Worm (Caenorhabditis elegans) whole organism, L1 larva: Measurements from ENCODE around the gene nlp-79.

Experiments
- C04F5.9 ChIP-seq: sonication (generic microtip); optimal IDR thresholded peaks from 2 replicates; lab custom pipeline; 2016; ENCODE audit warnings: missing genetic modification characterization, missing compliant biosample characterization
- C16A3.4 ChIP-seq: fragments of 150-350 bp; optimal IDR thresholded peaks from 2 replicates; lab custom pipeline; 2014; ENCODE audit warnings: missing biosample characterization, missing genetic modification characterization
- F16B12.6 ChIP-seq: fragments of 150-350 bp; optimal IDR thresholded peaks from 2 replicates; lab custom pipeline; 2014; ENCODE audit warnings: missing biosample characterization, missing genetic modification characterization
- aha-1 ChIP-seq: fragments of 150-350 bp; optimal IDR thresholded peaks from 2 replicates; lab custom pipeline; 2014; ENCODE audit warnings: missing biosample characterization, missing genetic modification characterization
- alr-1 ChIP-seq: fragments of 200-800 bp; sonication (Bioruptor generic); optimal IDR thresholded peaks from 2 replicates; lab custom pipeline; 2018; ENCODE audit warnings: borderline replicate concordance, mild to moderate bottlenecking, missing genetic modification characterization, missing compliant biosample characterization
- aly-2 ChIP-seq: fragments of 150-350 bp; optimal IDR thresholded peaks from 2 replicates; lab custom pipeline; 2014; ENCODE audit warnings: missing biosample characterization, missing genetic modification characterization
- blmp-1 ChIP-seq: fragments of 150-350 bp; optimal IDR thresholded peaks from 2 replicates; lab custom pipeline; 2014; ENCODE audit warnings: missing biosample characterization, missing genetic modification characterization
- ceh-90 ChIP-seq: sonication (generic microtip); optimal IDR thresholded peaks from 2 replicates; lab custom pipeline; 2016; ENCODE audit warnings: missing genetic modification characterization, missing compliant biosample characterization
- ces-1 ChIP-seq: fragments of 150-350 bp; optimal IDR thresholded peaks from 2 replicates; lab custom pipeline; 2014; ENCODE audit warnings: missing biosample characterization, missing genetic modification reagents, missing genetic modification characterization
- dpl-1 ChIP-seq, 3 experiments: fragments of 150-350 bp in 2 of 3; sonication (generic microtip) in 1 of 3; optimal IDR thresholded peaks; 2 replicates each; lab custom pipeline; 2014 to 2017; ENCODE audit warnings: missing biosample characterization in 3 of 3, missing genetic modification characterization in 3 of 3, missing genetic modification reagents in 3 of 3
- efl-1 ChIP-seq, 4 experiments: fragments of 150-350 bp; optimal IDR thresholded peaks in 3 of 4; peaks in 1 of 4; 1 replicate in 1 of 4; 2 replicates in 3 of 4; lab custom pipeline; 2014; ENCODE audit warnings: missing biosample characterization in 2 of 4, missing genetic modification characterization in 2 of 4, missing genetic modification reagents in 2 of 4
- efl-3 ChIP-seq: fragments of 200-800 bp; sonication (Bioruptor generic); optimal IDR thresholded peaks from 2 replicates; lab custom pipeline; 2018; ENCODE audit warnings: mild to moderate bottlenecking, missing genetic modification characterization, missing compliant biosample characterization
- elt-2 ChIP-seq: sonication (generic microtip); optimal IDR thresholded peaks from 2 replicates; lab custom pipeline; 2016; ENCODE audit warnings: missing genetic modification characterization, mild to moderate bottlenecking, inconsistent platforms, missing compliant biosample characterization, missing genetic modification reagents
- elt-3 ChIP-seq, 6 experiments: fragments of 150-350 bp in 1 of 6; sonication (generic microtip); optimal IDR thresholded peaks; 2 replicates each; lab custom pipeline; 2017 to 2018; ENCODE audit warnings: missing biosample characterization in 6 of 6, missing genetic modification characterization in 6 of 6, inconsistent platforms in 1 of 6
- ets-5 ChIP-seq: fragments of 200-800 bp; sonication (Bioruptor generic); IDR thresholded peaks from 2 replicates; pipeline ENCODE4 v1.3.6; 2022; ENCODE audit warnings: missing genetic modification characterization, missing compliant biosample characterization
- fkh-10 ChIP-seq: sonication (generic microtip); optimal IDR thresholded peaks from 2 replicates; lab custom pipeline; 2017; ENCODE audit warnings: missing biosample characterization, missing genetic modification reagents, missing genetic modification characterization
- fkh-8 ChIP-seq: sonication (generic microtip); optimal IDR thresholded peaks from 2 replicates; lab custom pipeline; 2016; ENCODE audit warnings: mild to moderate bottlenecking, missing genetic modification characterization, missing compliant biosample characterization
- grh-1 ChIP-seq: fragments of 200-800 bp; sonication (Bioruptor generic); IDR thresholded peaks from 2 replicates; pipeline ENCODE4 v1.3.6; 2022; ENCODE audit warnings: missing genetic modification reagents, missing genetic modification characterization, missing compliant biosample characterization
- hlh-17 ChIP-seq: fragments of 200-800 bp; sonication (Bioruptor generic); optimal IDR thresholded peaks from 2 replicates; lab custom pipeline; 2018; ENCODE audit warnings: missing genetic modification characterization, mild to moderate bottlenecking, missing compliant biosample characterization, moderate library complexity, borderline replicate concordance
- hpl-2 ChIP-seq: fragments of 150-350 bp; optimal IDR thresholded peaks from 2 replicates; lab custom pipeline; 2014; ENCODE audit warnings: missing biosample characterization, missing genetic modification reagents, missing genetic modification characterization
- irx-1 ChIP-seq: sonication (generic microtip); optimal IDR thresholded peaks from 2 replicates; lab custom pipeline; 2016; ENCODE audit warnings: missing genetic modification characterization, missing compliant biosample characterization
- lin-13 ChIP-seq: fragments of 150-350 bp; optimal IDR thresholded peaks from 2 replicates; lab custom pipeline; 2014; ENCODE audit warnings: missing biosample characterization, missing genetic modification reagents, missing genetic modification characterization
- lin-14 ChIP-seq: fragments of 200-800 bp; sonication (Bioruptor generic); optimal IDR thresholded peaks from 2 replicates; lab custom pipeline; 2018; ENCODE audit warnings: mild to moderate bottlenecking, missing genetic modification characterization, moderate library complexity, missing compliant biosample characterization
- lin-35 ChIP-seq, 2 experiments: fragments of 150-350 bp; optimal IDR thresholded peaks; 2 replicates each; lab custom pipeline; 2014; ENCODE audit warnings: missing biosample characterization in 2 of 2, missing genetic modification characterization in 2 of 2, missing genetic modification reagents in 2 of 2
- mab-9 ChIP-seq: fragments of 200-800 bp; sonication (Bioruptor generic); IDR thresholded peaks from 2 replicates; pipeline ENCODE4 v1.3.6; 2022; ENCODE audit warnings: missing genetic modification reagents, missing genetic modification characterization, missing compliant biosample characterization
- nhr-11 ChIP-seq: fragments of 150-350 bp; optimal IDR thresholded peaks from 2 replicates; lab custom pipeline; 2014; ENCODE audit warnings: missing biosample characterization, missing genetic modification characterization
- nhr-12 ChIP-seq: sonication (generic microtip); optimal IDR thresholded peaks from 2 replicates; lab custom pipeline; 2017; ENCODE audit warnings: missing biosample characterization, missing genetic modification characterization
- nhr-19 ChIP-seq: fragments of 200-800 bp; sonication (Bioruptor generic); conservative IDR thresholded peaks from 2 replicates; pipeline ENCODE4 v1.3.6; 2022; ENCODE audit warnings: missing genetic modification characterization, missing compliant biosample characterization
- nhr-20 ChIP-seq: sonication (generic microtip); optimal IDR thresholded peaks from 2 replicates; lab custom pipeline; 2016; ENCODE audit warnings: mild to moderate bottlenecking, missing genetic modification characterization, missing compliant biosample characterization
- nhr-28 ChIP-seq: fragments of 150-350 bp; optimal IDR thresholded peaks from 2 replicates; lab custom pipeline; 2014; ENCODE audit warnings: missing biosample characterization, missing genetic modification characterization
- nhr-47 ChIP-seq: sonication (generic microtip); optimal IDR thresholded peaks from 2 replicates; lab custom pipeline; 2016; ENCODE audit warnings: mild to moderate bottlenecking, missing genetic modification characterization, moderate library complexity, missing compliant biosample characterization
- nhr-84 ChIP-seq: sonication (generic microtip); optimal IDR thresholded peaks from 2 replicates; lab custom pipeline; 2017; ENCODE audit warnings: missing biosample characterization, missing genetic modification characterization
- nhr-85 ChIP-seq: sonication (generic microtip); peaks from one replicate; lab custom pipeline; 2016; ENCODE audit warnings: missing genetic modification characterization, inconsistent platforms, missing compliant biosample characterization
- pag-3 ChIP-seq: sonication (generic microtip); optimal IDR thresholded peaks from 2 replicates; lab custom pipeline; 2017; ENCODE audit warnings: missing genetic modification characterization, mild to moderate bottlenecking, missing compliant biosample characterization, antibody characterized with exemption, borderline replicate concordance; ENCODE audit not compliant: insufficient read depth
- pax-3 ChIP-seq: fragments of 200-800 bp; sonication (Bioruptor generic); optimal IDR thresholded peaks from 2 replicates; lab custom pipeline; 2018; ENCODE audit warnings: mild to moderate bottlenecking, missing genetic modification characterization, moderate library complexity, missing compliant biosample characterization
- sox-4 ChIP-seq: sonication (generic microtip); optimal IDR thresholded peaks from 2 replicates; lab custom pipeline; 2016; ENCODE audit warnings: missing genetic modification characterization, missing compliant biosample characterization
- tbx-2 ChIP-seq: sonication (generic microtip); optimal IDR thresholded peaks from 2 replicates; lab custom pipeline; 2016; ENCODE audit warnings: missing genetic modification characterization, missing compliant biosample characterization
- tlp-1 ChIP-seq: fragments of 150-350 bp; optimal IDR thresholded peaks from 2 replicates; lab custom pipeline; 2014; ENCODE audit warnings: missing biosample characterization, missing genetic modification characterization
- unc-130 ChIP-seq: fragments of 150-350 bp; optimal IDR thresholded peaks from 2 replicates; lab custom pipeline; 2017; ENCODE audit warnings: missing biosample characterization, missing genetic modification characterization, inconsistent platforms
- unc-86 ChIP-seq: sonication (generic microtip); optimal IDR thresholded peaks from 2 replicates; lab custom pipeline; 2016; ENCODE audit warnings: missing genetic modification characterization, missing compliant biosample characterization
- zag-1 ChIP-seq: fragments of 150-350 bp; optimal IDR thresholded peaks from 2 replicates; lab custom pipeline; 2014; ENCODE audit warnings: missing biosample characterization, missing genetic modification characterization
- ztf-11 ChIP-seq, 2 experiments: sonication (generic microtip); optimal IDR thresholded peaks; 2 replicates each; lab custom pipeline; 2016 to 2017; ENCODE audit warnings: missing genetic modification characterization in 2 of 2, missing biosample characterization in 1 of 2, missing compliant biosample characterization in 1 of 2

The nlp-79 gene

ce11 chrIV:13125999-13126398, 23.4 kb upstream of the nlp-79 start:
- TF ChIP-seq nhr-85 (tag; lab: Kevin White, UChicago) (no peak), hlh-17 (GFP tag; lab: Kevin White, UChicago) (no peak), nhr-20 (tag; lab: Kevin White, UChicago) (no peak), pag-3 (tag; lab: Kevin White, UChicago) (peak; percentile 48), ces-1 (GFP tag; lab: Kevin White, UChicago) (no peak), zag-1 (tag; lab: Kevin White, UChicago) (no peak), nhr-47 (tag; lab: Kevin White, UChicago) (no peak), lin-14 (GFP tag; lab: Kevin White, UChicago) (peak; percentile 66), unc-130 (tag; lab: Kevin White, UChicago) (no peak), tbx-2 (tag; lab: Kevin White, UChicago) (no peak), grh-1 (GFP tag; lab: Robert Waterston, UW) (no peak), ceh-90 (tag; lab: Kevin White, UChicago) (no peak), blmp-1 (no peak), tlp-1 (tag; lab: Kevin White, UChicago) (no peak), hpl-2 (no peak), lin-13 (no peak)

DNA sequence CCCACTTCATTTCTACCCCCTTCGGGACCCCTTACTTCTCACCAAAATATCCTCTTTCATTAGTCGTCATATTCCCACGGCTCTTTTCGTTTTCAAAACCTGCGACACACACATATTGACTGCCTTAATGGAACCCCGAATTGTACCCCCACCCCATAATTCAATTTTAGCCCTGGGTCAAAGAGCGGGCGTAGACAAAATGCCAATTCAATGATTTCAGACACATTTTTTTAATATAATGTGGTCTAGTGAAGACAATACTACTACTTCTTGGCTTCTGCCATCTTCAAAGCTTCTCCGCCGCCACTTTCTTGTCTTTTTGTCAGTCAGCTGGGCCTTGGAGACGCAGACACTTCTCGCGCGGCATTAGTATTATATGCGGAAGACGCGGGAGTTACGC, 21.7 kb upstream of the nlp-79 start:
- TF ChIP-seq ces-1 (GFP tag; lab: Kevin White, UChicago) = no peak
- no peak for TF ChIP-seq efl-1 (optimal IDR thresholded peaks at IDR 0.05; lab: Kevin White, UChicago)
- TF ChIP-seq efl-1 (GFP tag; optimal IDR thresholded peaks at IDR 0.05 in 1 of 2; lab: Kevin White, UChicago) = peak in 1 of 2 experiments; percentile 39

- no peak for TF ChIP-seq blmp-1
- TF ChIP-seq sox-4 (tag; lab: Kevin White, UChicago) = no peak
- no peak for TF ChIP-seq nhr-84 (tag; lab: Kevin White, UChicago)
- TF ChIP-seq C16A3.4 = no peak
- no peak for TF ChIP-seq fkh-10
- no peak for TF ChIP-seq mab-9 (GFP tag; lab: Robert Waterston, UW)
- no peak for TF ChIP-seq lin-35 (GFP tag; optimal IDR thresholded peaks at IDR 0.05; lab: Kevin White, UChicago)
- no peak for TF ChIP-seq ets-5
- TF ChIP-seq, all 84 proteins: peak for 0
Measured at ce11 chrIV:13142254-13142653, 7.1 kb upstream of the nlp-79 start, which contains the start of gene spe-43. Gene spe-43, minus strand, starts transcription at chrIV:13142354.

DNA sequence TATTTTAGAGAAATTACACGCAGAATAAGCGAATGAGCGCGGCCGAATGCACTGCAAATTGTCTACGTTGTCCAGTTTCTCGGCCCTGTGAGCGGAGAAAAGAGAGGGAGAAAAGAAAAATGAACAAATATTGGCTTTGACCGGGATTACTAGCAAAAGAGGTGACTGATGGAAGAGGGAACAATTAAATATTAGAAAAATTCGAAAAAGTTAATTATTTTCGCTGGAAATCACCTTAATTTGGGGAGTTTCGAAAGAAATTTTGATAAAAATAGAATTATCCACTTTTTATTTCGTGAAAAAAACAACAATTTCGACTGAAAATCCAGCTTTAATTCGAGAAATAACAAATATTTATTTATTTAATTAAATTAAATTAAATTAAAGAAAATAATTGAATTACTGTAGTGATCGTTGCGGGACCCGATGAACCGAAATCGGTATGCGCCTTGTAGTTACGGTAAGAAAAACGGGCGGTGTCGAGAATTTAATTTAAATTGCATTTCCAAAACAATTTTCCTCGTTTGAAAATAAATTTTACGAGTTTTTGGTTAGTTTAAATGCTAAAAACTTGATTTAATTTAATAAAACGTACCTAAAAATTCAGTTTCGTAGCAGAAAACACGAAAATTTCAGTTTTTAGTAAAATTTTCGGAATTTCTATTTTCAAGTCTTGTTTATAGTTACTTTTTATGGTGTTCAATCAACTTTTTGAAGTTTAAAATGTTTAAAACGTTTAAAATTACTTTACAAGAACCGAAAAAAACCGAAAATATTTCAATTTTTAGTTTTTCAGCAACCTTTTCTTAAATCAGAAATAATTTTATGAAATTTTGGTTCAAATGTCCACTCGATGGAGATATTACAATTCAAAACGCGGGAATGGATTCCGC, 5.3 kb downstream of the nlp-79 start, which contains the start of the genes crld-1 and msh-5:
Gene crld-1, minus strand, starts transcription at position 51 of the 893 bp plus-strand sequence.
Gene msh-5, plus strand, starts transcription at position 843 of the 893 bp plus-strand sequence.
- no peak for TF ChIP-seq ets-5
- TF ChIP-seq nhr-84 (tag; lab: Kevin White, UChicago) = no peak
- TF ChIP-seq nhr-19 (GFP tag; lab: Robert Waterston, UW) = no peak
- no peak for TF ChIP-seq pag-3 (tag; lab: Kevin White, UChicago)
- no peak for TF ChIP-seq unc-86 (tag; lab: Kevin White, UChicago)
- TF ChIP-seq elt-3 (tag; optimal IDR thresholded peaks at IDR 0.05; lab: Kevin White, UChicago) = no peak
- TF ChIP-seq fkh-8 = no peak
- TF ChIP-seq fkh-10 = no peak
- peak; percentile 29 to 36 for TF ChIP-seq efl-1 (optimal IDR thresholded peaks at IDR 0.05; lab: Kevin White, UChicago)
- peak in 1 of 2 experiments; percentile 81 for TF ChIP-seq efl-1 (GFP tag; optimal IDR thresholded peaks at IDR 0.05 in 1 of 2; lab: Kevin White, UChicago)
- TF ChIP-seq hpl-2 = no peak
- TF ChIP-seq nhr-11 = no peak
- peak in 1 of 3 experiments; percentile 12 for TF ChIP-seq dpl-1 (GFP tag; optimal IDR thresholded peaks at IDR 0.05; lab: Kevin White, UChicago)
- peak in 1 of 2 experiments; percentile 21 for TF ChIP-seq lin-35 (GFP tag; optimal IDR thresholded peaks at IDR 0.05; lab: Kevin White, UChicago)
- TF ChIP-seq aly-2 (tag; lab: Kevin White, UChicago) = no peak
- TF ChIP-seq hlh-17 (GFP tag; lab: Kevin White, UChicago) = no peak
- no peak for TF ChIP-seq pax-3
- TF ChIP-seq nhr-85 (tag; lab: Kevin White, UChicago) = peak; percentile 24
- TF ChIP-seq nhr-47 (tag; lab: Kevin White, UChicago) = no peak
- no peak for TF ChIP-seq nhr-28 (tag; lab: Kevin White, UChicago)
- no peak for TF ChIP-seq C04F5.9
- TF ChIP-seq nhr-12 (tag; lab: Kevin White, UChicago) = no peak
- TF ChIP-seq elt-2 (tag; lab: Kevin White, UChicago) = no peak
- no peak for TF ChIP-seq ztf-11 (tag; optimal IDR thresholded peaks at IDR 0.05; lab: Kevin White, UChicago)
- TF ChIP-seq aha-1 = no peak
- no peak for TF ChIP-seq alr-1 (tag; lab: Kevin White, UChicago)
- no peak for TF ChIP-seq tbx-2 (tag; lab: Kevin White, UChicago)
- no peak for TF ChIP-seq F16B12.6 (tag; lab: Kevin White, UChicago)
- no peak for TF ChIP-seq irx-1 (tag; lab: Kevin White, UChicago)
- TF ChIP-seq efl-3 (GFP tag; lab: Kevin White, UChicago) = no peak
